Fruit fly (Drosophila melanogaster) whole organism, pupa: ENCODE measurements around the gene CG17687.

Source experiments
- CG13204 ChIP-seq: fragments of 200-800 bp; sonication (Bioruptor generic); optimal IDR thresholded peaks from 2 replicates; lab custom pipeline; 2018; ENCODE audit warnings: missing biosample characterization, mild to moderate bottlenecking, missing genetic modification characterization, moderate library complexity
- CG14655 ChIP-seq: fragments of 200-800 bp; sonication (Bioruptor generic); optimal IDR thresholded peaks from 3 replicates; lab custom pipeline; 2017; ENCODE audit warnings: mild to moderate bottlenecking, missing biosample characterization, missing genetic modification reagents, missing genetic modification characterization
- CG15710 ChIP-seq: fragments of 200-800 bp; sonication (Bioruptor generic); optimal IDR thresholded peaks from 2 replicates; lab custom pipeline; 2018; ENCODE audit warnings: missing biosample characterization, mild to moderate bottlenecking, missing genetic modification characterization, moderate library complexity
- CG34367 ChIP-seq: fragments of 200-800 bp; sonication (Bioruptor generic); optimal IDR thresholded peaks from 2 replicates; lab custom pipeline; 2018; ENCODE audit warnings: missing biosample characterization, mild to moderate bottlenecking, missing genetic modification characterization
- CG8159 ChIP-seq: fragments of 200-800 bp; sonication (Bioruptor generic); optimal IDR thresholded peaks from 3 replicates; lab custom pipeline; 2018; ENCODE audit warnings: missing biosample characterization, mild to moderate bottlenecking, missing genetic modification characterization, moderate library complexity
- CG8301 ChIP-seq: fragments of 200-800 bp; sonication (Bioruptor generic); optimal IDR thresholded peaks from 2 replicates; lab custom pipeline; 2018; ENCODE audit warnings: missing biosample characterization, mild to moderate bottlenecking, missing genetic modification characterization
- CG9948 ChIP-seq: fragments of 200-800 bp; sonication (Bioruptor generic); optimal IDR thresholded peaks from 2 replicates; lab custom pipeline; 2018; ENCODE audit warnings: missing biosample characterization, mild to moderate bottlenecking, missing genetic modification characterization, moderate library complexity
- D1 ChIP-seq: fragments of 200-800 bp; sonication (Bioruptor generic); optimal IDR thresholded peaks from 2 replicates; lab custom pipeline; 2018; ENCODE audit warnings: missing biosample characterization, mild to moderate bottlenecking, missing genetic modification characterization, moderate library complexity
- EcR ChIP-seq: fragments of 200-800 bp; sonication (Bioruptor generic); optimal IDR thresholded peaks from 3 replicates; lab custom pipeline; 2019; ENCODE audit warnings: missing biosample characterization, missing genetic modification characterization, mild to moderate bottlenecking, moderate library complexity, missing genetic modification reagents
- Pif1A ChIP-seq: fragments of 200-800 bp; sonication (Bioruptor generic); optimal IDR thresholded peaks from 3 replicates; lab custom pipeline; 2016; ENCODE audit warnings: missing biosample characterization, missing genetic modification characterization
- Pif1B ChIP-seq: fragments of 200-800 bp; sonication (Bioruptor generic); optimal IDR thresholded peaks from 3 replicates; lab custom pipeline; 2016; ENCODE audit warnings: missing biosample characterization, missing genetic modification characterization
- fd96Ca ChIP-seq: fragments of 200-800 bp; sonication (Bioruptor generic); IDR thresholded peaks from 3 replicates; pipeline ENCODE4 v1.3.6; 2022; ENCODE audit warnings: missing biosample characterization, missing genetic modification characterization
- rn ChIP-seq: fragments of 200-800 bp; sonication (Bioruptor generic); IDR thresholded peaks from 2 replicates; pipeline ENCODE4 v1.3.6; 2022; ENCODE audit warnings: missing biosample characterization, missing genetic modification characterization

DNA sequence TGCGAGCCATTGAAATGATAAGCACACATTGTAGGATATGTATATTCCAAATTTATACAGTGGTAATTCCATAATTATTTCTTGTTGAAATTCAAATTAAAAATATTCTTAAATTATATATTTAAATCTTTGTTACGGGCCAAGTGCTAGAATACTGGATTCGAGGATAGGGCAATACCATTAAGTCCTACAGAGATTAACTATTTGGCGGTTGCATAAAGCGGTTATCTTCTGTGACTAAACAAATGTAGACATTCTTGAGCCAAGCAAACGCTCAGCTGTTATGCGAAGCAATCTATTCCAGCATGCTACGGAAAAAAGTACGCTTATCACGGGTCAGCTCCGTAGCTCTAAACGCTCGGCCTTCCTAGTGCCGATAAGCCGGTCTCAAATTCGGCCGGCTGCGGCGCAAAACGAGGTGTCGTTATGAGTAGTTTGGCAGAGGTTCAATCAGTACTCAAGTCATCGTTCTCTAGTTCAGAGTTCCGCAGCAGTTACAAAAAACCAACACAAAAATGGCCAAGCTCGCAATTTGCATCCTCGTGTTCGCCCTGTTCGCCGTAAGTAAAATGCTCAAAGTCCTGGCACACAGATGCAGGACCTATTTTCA is 7.4 kb downstream of the CG17687 start, which contains the start of gene Nplp2:
- TF ChIP-seq CG8159 (no peak), Pif1B (GFP tag; lab: Kevin White, UChicago) (no peak), EcR (GFP tag; lab: Kevin White, UChicago) (no peak), fd96Ca (GFP tag; lab: Robert Waterston, UW) (no peak), CG15710 (tag; lab: Kevin White, UChicago) (no peak), rn (no peak), CG14655 (no peak), CG9948 (tag; lab: Kevin White, UChicago) (no peak), CG8301 (tag; lab: Kevin White, UChicago) (no peak), Pif1A (GFP tag; lab: Kevin White, UChicago) (no peak), D1 (tag; lab: Kevin White, UChicago) (no peak), CG13204 (GFP tag; lab: Kevin White, UChicago) (no peak), CG34367 (no peak)
